Worm (Caenorhabditis elegans) whole organism, young adult: Measurements from ENCODE around the gene F14D7.14.
"Not testable (repeated sequence)": the region's sequence is repeated elsewhere in the genome, so short reads cannot be mapped to it uniquely, and the experiment has no call there.

Experiments used
- B0261.1 ChIP-seq: sonication (generic microtip); optimal IDR thresholded peaks from 2 replicates; lab custom pipeline; 2016; ENCODE audit warnings: mild to moderate bottlenecking, missing genetic modification characterization, moderate library complexity, missing compliant biosample characterization
- C17E4.6 ChIP-seq: fragments of 200-800 bp; sonication (Bioruptor generic); IDR thresholded peaks from 2 replicates; pipeline ENCODE4 v1.3.6; 2022; ENCODE audit warnings: missing genetic modification reagents, missing genetic modification characterization, missing compliant biosample characterization
- D2030.7 ChIP-seq: fragments of 200-800 bp; sonication (Bioruptor generic); IDR thresholded peaks from 2 replicates; pipeline ENCODE4 v1.3.6; 2022; ENCODE audit warnings: missing genetic modification reagents, missing genetic modification characterization, missing compliant biosample characterization
- F49E8.2 ChIP-seq: sonication (generic microtip); optimal IDR thresholded peaks from 3 replicates; lab custom pipeline; 2017; ENCODE audit warnings: missing genetic modification characterization, mild to moderate bottlenecking, missing compliant biosample characterization, antibody characterized with exemption, moderate library complexity; ENCODE audit not compliant: insufficient read depth
- F57A8.1 ChIP-seq: fragments of 200-800 bp; sonication (Bioruptor generic); optimal IDR thresholded peaks from 2 replicates; lab custom pipeline; 2018; ENCODE audit warnings: mild to moderate bottlenecking, missing genetic modification characterization, moderate library complexity, missing compliant biosample characterization
- K12H6.12 ChIP-seq: fragments of 200-800 bp; sonication (Bioruptor generic); optimal IDR thresholded peaks from 2 replicates; lab custom pipeline; 2018; ENCODE audit warnings: mild to moderate bottlenecking, missing genetic modification characterization, missing compliant biosample characterization
- akir-1 ChIP-seq: fragments of 200-800 bp; sonication (Bioruptor generic); optimal IDR thresholded peaks from 2 replicates; lab custom pipeline; 2018; ENCODE audit warnings: mild to moderate bottlenecking, missing genetic modification characterization, moderate library complexity, missing compliant biosample characterization
- aptf-2 ChIP-seq: fragments of 200-800 bp; sonication (Bioruptor generic); conservative IDR thresholded peaks from 2 replicates; pipeline ENCODE4 v1.3.6; 2022; ENCODE audit warnings: missing genetic modification reagents, missing genetic modification characterization, missing compliant biosample characterization
- bed-2 ChIP-seq: fragments of 200-800 bp; sonication (Bioruptor generic); IDR thresholded peaks from 2 replicates; pipeline ENCODE4 v1.3.6; 2022; ENCODE audit warnings: missing genetic modification reagents, missing genetic modification characterization, missing compliant biosample characterization
- ceh-40 ChIP-seq: fragments of 200-800 bp; sonication (Bioruptor generic); IDR thresholded peaks from 2 replicates; pipeline ENCODE4 v1.3.6; 2022; ENCODE audit warnings: missing genetic modification characterization, missing compliant biosample characterization
- ceh-58 ChIP-seq: fragments of 200-800 bp; sonication (Bioruptor generic); IDR thresholded peaks from 2 replicates; pipeline ENCODE4 v1.3.6; 2022; ENCODE audit warnings: missing genetic modification characterization, missing compliant biosample characterization
- dpl-1 ChIP-seq: fragments of 150-350 bp; optimal IDR thresholded peaks from 2 replicates; lab custom pipeline; 2014; ENCODE audit warnings: missing biosample characterization, missing genetic modification reagents, missing genetic modification characterization
- egrh-3 ChIP-seq: fragments of 200-800 bp; sonication (Bioruptor generic); IDR thresholded peaks from 2 replicates; pipeline ENCODE4 v1.3.6; 2022; ENCODE audit warnings: missing genetic modification reagents, missing genetic modification characterization, missing compliant biosample characterization
- ekl-4 ChIP-seq: fragments of 200-800 bp; sonication (Bioruptor generic); IDR thresholded peaks from 2 replicates; pipeline ENCODE4 v1.3.6; 2022; ENCODE audit warnings: missing genetic modification reagents, missing genetic modification characterization, missing compliant biosample characterization
- fkh-3 ChIP-seq: sonication (generic microtip); optimal IDR thresholded peaks from 2 replicates; lab custom pipeline; 2016; ENCODE audit warnings: mild to moderate bottlenecking, missing genetic modification characterization, missing compliant biosample characterization
- gei-17 ChIP-seq: fragments of 200-800 bp; sonication (Bioruptor generic); optimal IDR thresholded peaks from 2 replicates; lab custom pipeline; 2018; ENCODE audit warnings: mild to moderate bottlenecking, missing genetic modification characterization, missing compliant biosample characterization
- hrde-1 ChIP-seq: sonication (generic microtip); optimal IDR thresholded peaks from 2 replicates; lab custom pipeline; 2016; ENCODE audit warnings: missing genetic modification characterization, mild to moderate bottlenecking, missing compliant biosample characterization, moderate library complexity, missing genotype, missing genetic modification reagents, borderline replicate concordance
- hsf-1 ChIP-seq: fragments of 200-800 bp; sonication (Bioruptor generic); IDR thresholded peaks from 2 replicates; pipeline ENCODE4 v1.3.6; 2022; ENCODE audit warnings: missing genetic modification reagents, missing genetic modification characterization, missing compliant biosample characterization
- let-607 ChIP-seq, 2 experiments: fragments of 200-800 bp in 1 of 2; sonication (Bioruptor generic) in 1 of 2; sonication (generic microtip) in 1 of 2; optimal IDR thresholded peaks; 2 replicates each; lab custom pipeline; 2016 to 2018; ENCODE audit warnings: mild to moderate bottlenecking in 2 of 2, missing compliant biosample characterization in 2 of 2, missing genetic modification characterization in 2 of 2, moderate library complexity in 2 of 2, missing genotype in 1 of 2
- lin-40 ChIP-seq: sonication (generic microtip); optimal IDR thresholded peaks from 2 replicates; lab custom pipeline; 2016; ENCODE audit warnings: missing genetic modification characterization, mild to moderate bottlenecking, missing compliant biosample characterization, missing genotype, missing genetic modification reagents
- madf-8 ChIP-seq: fragments of 200-800 bp; sonication (Bioruptor generic); conservative IDR thresholded peaks from 2 replicates; pipeline ENCODE4 v1.3.6; 2022; ENCODE audit warnings: missing genetic modification reagents, missing genetic modification characterization, missing compliant biosample characterization
- mel-28 ChIP-seq: sonication (generic microtip); optimal IDR thresholded peaks from 2 replicates; lab custom pipeline; 2016; ENCODE audit warnings: borderline replicate concordance, mild to moderate bottlenecking, missing genetic modification characterization, missing compliant biosample characterization
- mes-4 ChIP-seq: sonication (generic microtip); optimal IDR thresholded peaks from 2 replicates; lab custom pipeline; 2016; ENCODE audit warnings: missing genotype, missing genetic modification characterization, missing compliant biosample characterization
- nhr-120 ChIP-seq: fragments of 200-800 bp; sonication (Bioruptor generic); IDR thresholded peaks from 2 replicates; pipeline ENCODE4 v1.3.6; 2022; ENCODE audit warnings: missing genetic modification characterization, missing compliant biosample characterization
- nhr-27 ChIP-seq: fragments of 200-800 bp; sonication (Bioruptor generic); optimal IDR thresholded peaks from 2 replicates; lab custom pipeline; 2018; ENCODE audit warnings: mild to moderate bottlenecking, missing genetic modification characterization, moderate library complexity, missing compliant biosample characterization
- rcor-1 ChIP-seq: fragments of 200-800 bp; sonication (Bioruptor generic); IDR thresholded peaks from 2 replicates; pipeline ENCODE4 v1.3.6; 2022; ENCODE audit warnings: missing genetic modification reagents, missing genetic modification characterization, missing compliant biosample characterization
- snpc-1.1 ChIP-seq: sonication (generic microtip); optimal IDR thresholded peaks from 2 replicates; lab custom pipeline; 2017; ENCODE audit warnings: missing genetic modification characterization, mild to moderate bottlenecking, missing compliant biosample characterization, antibody characterized with exemption, moderate library complexity, missing genotype, missing genetic modification reagents; ENCODE audit not compliant: insufficient read depth
- somi-1 ChIP-seq: fragments of 200-800 bp; sonication (Bioruptor generic); optimal IDR thresholded peaks from 2 replicates; lab custom pipeline; 2018; ENCODE audit warnings: mild to moderate bottlenecking, missing genetic modification characterization, missing compliant biosample characterization
- tbx-9 ChIP-seq: sonication (generic microtip); optimal IDR thresholded peaks from 2 replicates; lab custom pipeline; 2016; ENCODE audit warnings: borderline replicate concordance, missing genetic modification characterization, inconsistent platforms, missing compliant biosample characterization
- unc-130 ChIP-seq: sonication (generic microtip); optimal IDR thresholded peaks from 2 replicates; lab custom pipeline; 2016; ENCODE audit warnings: missing genetic modification reagents, missing genetic modification characterization, missing compliant biosample characterization
- ztf-18 ChIP-seq: sonication (generic microtip); optimal IDR thresholded peaks from 2 replicates; lab custom pipeline; 2016; ENCODE audit warnings: missing genotype, mild to moderate bottlenecking, missing genetic modification characterization, missing compliant biosample characterization
- ztf-25 ChIP-seq: fragments of 200-800 bp; sonication (Bioruptor generic); IDR thresholded peaks from 2 replicates; pipeline ENCODE4 v1.3.6; 2022; ENCODE audit warnings: missing genetic modification reagents, missing genetic modification characterization, missing compliant biosample characterization
- ztf-6 ChIP-seq: fragments of 200-800 bp; sonication (Bioruptor generic); IDR thresholded peaks from 2 replicates; pipeline ENCODE4 v1.3.6; 2022; ENCODE audit warnings: missing genetic modification reagents, missing genetic modification characterization, missing compliant biosample characterization

Gene F14D7.14

DNA sequence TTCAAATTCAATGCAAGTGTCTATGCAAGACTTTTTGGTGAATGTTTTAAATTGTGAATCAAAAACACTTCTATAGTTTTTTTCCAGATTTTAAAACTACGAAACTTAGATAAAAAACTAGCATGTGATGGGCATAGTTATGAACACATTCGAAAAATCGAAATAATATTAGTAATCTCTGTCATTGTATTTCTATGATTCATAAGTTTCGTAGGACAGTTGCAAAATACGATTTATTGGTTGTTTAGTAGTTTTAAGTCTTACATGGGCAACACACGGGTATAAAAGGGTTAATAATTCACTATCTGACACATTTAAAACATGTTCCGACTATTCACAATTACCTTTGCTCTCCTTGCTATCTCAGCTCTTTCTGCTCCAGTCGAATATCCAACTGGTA, 1.6 kb upstream of the F14D7.14 start, which contains the start of gene spig-5:
Gene spig-5, plus strand, starts transcription at position 301 of the 400 bp plus-strand sequence.
- TF ChIP-seq akir-1 (GFP tag; lab: Kevin White, UChicago); ztf-18; bed-2: not testable (repeated sequence)

DNA sequence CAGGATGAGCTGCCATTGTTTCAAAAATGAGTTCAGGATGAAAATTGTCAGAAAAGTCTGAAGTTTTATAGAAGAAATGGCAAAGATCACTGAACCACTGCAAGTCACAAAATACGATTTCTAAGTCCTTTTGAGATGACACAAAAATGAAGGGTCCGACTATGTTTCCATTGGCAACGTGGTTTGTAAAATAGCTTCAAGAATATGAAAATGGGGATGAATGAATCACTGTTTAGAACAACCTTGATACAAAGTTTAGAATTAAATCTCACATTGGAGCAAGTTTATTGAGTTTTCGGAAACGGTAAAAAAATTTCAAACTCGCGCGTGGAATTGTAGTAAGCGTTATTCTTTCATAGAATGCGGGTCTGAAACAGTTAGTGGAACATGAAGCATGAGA, 1.4 kb downstream of the F14D7.14 start, which contains the start of gene ddn-3:
Gene ddn-3, minus strand, starts transcription at position 101 of the 400 bp plus-strand sequence.
- TF ChIP-seq unc-130 (no peak), C17E4.6 (GFP tag; lab: Robert Waterston, UW) (no peak), fkh-3 (tag; lab: Kevin White, UChicago) (no peak), rcor-1 (GFP tag; lab: Robert Waterston, UW) (no peak), mes-4 (no peak), D2030.7 (GFP tag; lab: Robert Waterston, UW) (no peak), akir-1 (GFP tag; lab: Kevin White, UChicago) (no peak), madf-8 (GFP tag; lab: Robert Waterston, UW) (no peak), ekl-4 (GFP tag; lab: Robert Waterston, UW) (no peak), K12H6.12 (tag; lab: Kevin White, UChicago) (no peak), ceh-40 (GFP tag; lab: Robert Waterston, UW) (no peak), dpl-1 (GFP tag; lab: Kevin White, UChicago) (no peak), ztf-6 (GFP tag; lab: Robert Waterston, UW) (no peak), B0261.1 (tag; lab: Kevin White, UChicago) (no peak)

DNA sequence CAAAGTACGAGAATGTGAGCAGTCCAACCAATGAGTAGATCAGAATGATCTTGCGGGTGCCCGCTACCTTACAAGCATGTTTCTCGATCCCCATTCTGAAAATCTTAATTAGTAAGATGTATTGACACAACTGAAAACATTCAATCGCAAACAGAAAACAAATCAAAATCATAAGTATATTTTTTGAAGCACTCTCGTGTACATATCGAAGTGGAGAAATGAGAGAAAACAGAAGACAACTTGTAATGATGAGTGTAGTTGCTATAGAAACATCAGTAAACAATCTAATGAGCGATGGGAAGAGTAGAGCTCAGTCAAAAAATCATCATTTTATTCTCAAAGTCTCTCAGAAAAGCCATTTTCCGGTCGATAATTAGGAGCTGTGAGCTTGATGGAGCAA, 3.0 kb downstream of the F14D7.14 start, which contains the start of gene F14D7.8:
Gene F14D7.8, minus strand, starts transcription at position 101 of the 400 bp plus-strand sequence.
- no peak for TF ChIP-seq D2030.7 (GFP tag; lab: Robert Waterston, UW)
- no peak for TF ChIP-seq mes-4
- no peak for TF ChIP-seq aptf-2
- TF ChIP-seq hrde-1 = no peak

DNA sequence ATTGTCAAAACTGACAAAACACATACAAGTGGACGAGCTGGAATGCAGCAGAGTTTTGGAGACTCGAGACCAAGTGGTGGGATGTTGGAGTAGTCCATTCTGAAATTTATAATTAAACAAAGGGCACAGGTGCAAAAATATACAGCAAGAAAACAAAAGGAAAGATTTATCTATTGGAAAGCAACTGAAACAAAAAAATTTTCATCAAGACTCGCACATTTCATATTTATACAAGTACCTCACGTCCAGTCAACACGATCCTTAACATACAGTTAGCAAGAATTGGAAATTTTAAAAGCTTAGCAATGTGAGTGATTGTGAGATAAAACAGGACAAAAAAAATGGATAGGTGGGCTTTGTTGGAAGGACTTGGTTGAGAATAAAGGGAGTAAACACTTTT, 4.5 kb downstream of the F14D7.14 start, which contains the start of gene F47B8.1:
Gene F47B8.1, minus strand, starts transcription at position 101 of the 400 bp plus-strand sequence.
- TF ChIP-seq F57A8.1 (GFP tag; lab: Kevin White, UChicago) = no peak
- no peak for TF ChIP-seq F49E8.2 (tag; lab: Kevin White, UChicago)
- TF ChIP-seq egrh-3 (GFP tag; lab: Robert Waterston, UW) = no peak
- no peak for TF ChIP-seq hsf-1 (GFP tag; lab: Robert Waterston, UW)
- no peak for TF ChIP-seq gei-17 (GFP tag; lab: Kevin White, UChicago)
- no peak for TF ChIP-seq ztf-25 (GFP tag; lab: Robert Waterston, UW)
- no peak for TF ChIP-seq nhr-120 (GFP tag; lab: Robert Waterston, UW)
- no peak for TF ChIP-seq ceh-58 (GFP tag; lab: Robert Waterston, UW)
- TF ChIP-seq aptf-2 = no peak
- no peak for TF ChIP-seq tbx-9 (tag; lab: Kevin White, UChicago)
- no peak for TF ChIP-seq let-607 (tag; optimal IDR thresholded peaks at IDR 0.05; lab: Kevin White, UChicago)
- no peak for TF ChIP-seq snpc-1.1 (tag; lab: Kevin White, UChicago)
- TF ChIP-seq mel-28 = no peak
- no peak for TF ChIP-seq somi-1 (GFP tag; lab: Kevin White, UChicago)
- TF ChIP-seq dpl-1 (GFP tag; lab: Kevin White, UChicago) = no peak
- TF ChIP-seq nhr-27 (tag; lab: Kevin White, UChicago) = no peak
- no peak for TF ChIP-seq lin-40 (tag; lab: Kevin White, UChicago)
